Worm (Caenorhabditis elegans): Measurements from ENCODE around the gene F53C11.4.

The F53C11.4 gene

ce11 chrV:13787948-13788681, 963 bp upstream of the F53C11.4 start:
- TF ChIP-seq nhr-28 (tag; optimal IDR thresholded peaks at IDR 0.05) (no peak), zip-8 (tag; optimal IDR thresholded peaks at IDR 0.05) (no peak), mls-2 (tag; optimal IDR thresholded peaks at IDR 0.05) (no peak), nhr-76 (tag; optimal IDR thresholded peaks at IDR 0.05) (no peak), snpc-4 (tag; optimal IDR thresholded peaks at IDR 0.05) (no peak), ceh-39 (tag; optimal IDR thresholded peaks at IDR 0.05) (no peak), ceh-83 (GFP tag; optimal IDR thresholded peaks at IDR 0.05) (no peak), sem-2 (GFP tag; optimal IDR thresholded peaks at IDR 0.05) (no peak), hlh-1 (tag; optimal IDR thresholded peaks at IDR 0.05) (no peak), ceh-43 (GFP tag; optimal IDR thresholded peaks at IDR 0.05) (no peak), pha-4 (tag; optimal IDR thresholded peaks at IDR 0.05) (no peak), ztf-11 (tag; optimal IDR thresholded peaks at IDR 0.05) (no peak), mep-1 (tag; optimal IDR thresholded peaks at IDR 0.05) (no peak), sptf-1 (tag; optimal IDR thresholded peaks at IDR 0.05) (no peak), cnd-1 (tag; optimal IDR thresholded peaks at IDR 0.05) (no peak)

- TF ChIP-seq zip-8 (tag; optimal IDR thresholded peaks at IDR 0.05) = no peak
- no peak for TF ChIP-seq unc-39 (tag; optimal IDR thresholded peaks at IDR 0.05)
- no peak for TF ChIP-seq mls-2 (tag; optimal IDR thresholded peaks at IDR 0.05)
- no peak for TF ChIP-seq ceh-43 (GFP tag; optimal IDR thresholded peaks at IDR 0.05)
- TF ChIP-seq nhr-237 (tag; optimal IDR thresholded peaks at IDR 0.05) = no peak
- no peak for TF ChIP-seq unc-120 (tag; optimal IDR thresholded peaks at IDR 0.05; ENCODE audit: poor library complexity, severe bottlenecking)
- TF ChIP-seq lsy-2 (tag; optimal IDR thresholded peaks at IDR 0.05) = no peak
- no peak for TF ChIP-seq ham-2 (GFP tag; optimal IDR thresholded peaks at IDR 0.05)
- TF ChIP-seq hlh-1 (tag; optimal IDR thresholded peaks at IDR 0.05) = no peak
- no peak for TF ChIP-seq nhr-2 (tag; optimal IDR thresholded peaks at IDR 0.05)
- no peak for TF ChIP-seq nhr-28 (tag; optimal IDR thresholded peaks at IDR 0.05)
- no peak for TF ChIP-seq nhr-12 (tag; optimal IDR thresholded peaks at IDR 0.05)
- no peak for TF ChIP-seq tbx-8 (GFP tag; optimal IDR thresholded peaks at IDR 0.05)
- TF ChIP-seq mep-1 (tag; optimal IDR thresholded peaks at IDR 0.05) = no peak
Measured at ce11 chrV:13785767-13786166, 1.4 kb downstream of the F53C11.4 start.

ce11 chrV:13782190-13782589, 5.0 kb downstream of the F53C11.4 start, which contains the start of gene decr-1.1:
Gene decr-1.1 (plus strand): TSS chrV:13782399.
- TF ChIP-seq nhr-12 (tag; optimal IDR thresholded peaks at IDR 0.05) (peak; percentile 19), nhr-28 (tag; optimal IDR thresholded peaks at IDR 0.05) (no peak)

- TF ChIP-seq ceh-83 (GFP tag; optimal IDR thresholded peaks at IDR 0.05) = no peak
- TF ChIP-seq sptf-1 (tag; optimal IDR thresholded peaks at IDR 0.05) = no peak
- no peak for TF ChIP-seq elt-3 (tag; optimal IDR thresholded peaks at IDR 0.05)
- no peak for TF ChIP-seq unc-62 (GFP tag; optimal IDR thresholded peaks at IDR 0.05)
- TF ChIP-seq lin-32 (GFP tag; optimal IDR thresholded peaks at IDR 0.05) = no peak
- no peak for TF ChIP-seq pha-4 (tag; optimal IDR thresholded peaks at IDR 0.05)
- no peak for TF ChIP-seq nhr-28 (tag; optimal IDR thresholded peaks at IDR 0.05)
- TF ChIP-seq nhr-237 (tag; optimal IDR thresholded peaks at IDR 0.05) = no peak
- no peak for TF ChIP-seq hlh-1 (tag; optimal IDR thresholded peaks at IDR 0.05)
- no peak for TF ChIP-seq elt-1 (tag; optimal IDR thresholded peaks at IDR 0.05; ENCODE audit: borderline replicate concordance, insufficient read depth)
- TF ChIP-seq flh-1 (GFP tag; optimal IDR thresholded peaks at IDR 0.05) = no peak
- no peak for TF ChIP-seq mab-5 (tag; optimal IDR thresholded peaks at IDR 0.05)
- no peak for TF ChIP-seq zip-8 (tag; optimal IDR thresholded peaks at IDR 0.05)
- TF ChIP-seq cnd-1 (tag; optimal IDR thresholded peaks at IDR 0.05) = no peak
Measured at ce11 chrV:13780902-13781301, 6.2 kb downstream of the F53C11.4 start.

ce11 chrV:13777857-13778256, 9.3 kb downstream of the F53C11.4 start, which contains the start of gene F53C11.9:
Gene F53C11.9 (plus strand): TSS chrV:13778015.
- TF ChIP-seq ceh-39 (tag; optimal IDR thresholded peaks at IDR 0.05) (no peak), snpc-4 (tag; optimal IDR thresholded peaks at IDR 0.05) (no peak), unc-62 (GFP tag; optimal IDR thresholded peaks at IDR 0.05) (peak; percentile 34), M03D4.4 (tag; optimal IDR thresholded peaks at IDR 0.05) (no peak), flh-1 (GFP tag; optimal IDR thresholded peaks at IDR 0.05) (no peak), lsy-2 (tag; optimal IDR thresholded peaks at IDR 0.05) (no peak), mls-2 (tag; optimal IDR thresholded peaks at IDR 0.05) (no peak)

Data from whole organism, mixed stage, embryonic.